Worm (Caenorhabditis elegans): ENCODE data around the gene nhr-106.

ce11 chrV:440923-441322 is 48.5 kb upstream of the nhr-106 start, which contains the start of gene B0554.7:
- TF ChIP-seq nhr-12 (tag; optimal IDR thresholded peaks at IDR 0.05), result no peak
- TF ChIP-seq snpc-4 (tag; optimal IDR thresholded peaks at IDR 0.05), result no peak
- no peak for TF ChIP-seq egl-13 (tag; optimal IDR thresholded peaks at IDR 0.05)
- TF ChIP-seq fkh-10 (GFP tag; optimal IDR thresholded peaks at IDR 0.05), result no peak
- TF ChIP-seq nhr-84 (tag; optimal IDR thresholded peaks at IDR 0.05), result no peak
- TF ChIP-seq unc-62 (GFP tag; optimal IDR thresholded peaks at IDR 0.05), result no peak
- no peak for TF ChIP-seq mab-9 (GFP tag; IDR thresholded peaks at IDR 0.05)
- no peak for TF ChIP-seq ztf-4 (tag; optimal IDR thresholded peaks at IDR 0.05)
- TF ChIP-seq ama-1 (optimal IDR thresholded peaks at IDR 0.05), result no peak
- TF ChIP-seq egl-27 (tag; optimal IDR thresholded peaks at IDR 0.05), result no peak
- TF ChIP-seq pag-3 (tag; optimal IDR thresholded peaks at IDR 0.05; ENCODE audit: borderline replicate concordance, insufficient read depth), result no peak
- no peak for TF ChIP-seq tbx-2 (tag; optimal IDR thresholded peaks at IDR 0.05)
- no peak for TF ChIP-seq lsy-2 (tag; optimal IDR thresholded peaks at IDR 0.05)

All from whole organism, L1 larva.